Worm (Caenorhabditis elegans): ENCODE measurements around the gene rpl-18.
A peak's percentile ranks its signal among the peaks of the same experiment; 100 is the strongest.

Gene rpl-18

ce11 chrIV:13777480-13777879 lies at the start of gene rpl-18:
TSS of gene rpl-18 (plus strand) at chrIV:13777865.
- peak; percentile 74 for TF ChIP-seq W03F9.2 (tag; optimal IDR thresholded peaks at IDR 0.05)
- TF ChIP-seq him-1 (tag; optimal IDR thresholded peaks at IDR 0.05): no peak

ce11 chrIV:13727865-13728264 lies 49.8 kb upstream of the rpl-18 start:
- TF ChIP-seq W03F9.2 (tag; optimal IDR thresholded peaks at IDR 0.05): no peak
- no peak for TF ChIP-seq him-1 (tag; optimal IDR thresholded peaks at IDR 0.05)
- TF ChIP-seq dao-5 (tag; optimal IDR thresholded peaks at IDR 0.05): no peak

ce11 chrIV:13742244-13742643 lies 35.4 kb upstream of the rpl-18 start, which contains the start of gene C47A4.3:
TSS of gene C47A4.3 (minus strand) at chrIV:13742344.
- TF ChIP-seq W03F9.2 (tag; optimal IDR thresholded peaks at IDR 0.05): no peak
- no peak for TF ChIP-seq him-1 (tag; optimal IDR thresholded peaks at IDR 0.05)
- TF ChIP-seq dao-5 (tag; optimal IDR thresholded peaks at IDR 0.05): no peak

ce11 chrIV:13745409-13745808 lies 32.3 kb upstream of the rpl-18 start, which contains the start of gene C47A4.5:
TSS of gene C47A4.5 (plus strand) at chrIV:13745709.
- TF ChIP-seq dao-5 (tag; optimal IDR thresholded peaks at IDR 0.05): no peak
- TF ChIP-seq him-1 (tag; optimal IDR thresholded peaks at IDR 0.05): no peak
- TF ChIP-seq W03F9.2 (tag; optimal IDR thresholded peaks at IDR 0.05): no peak

DNA sequence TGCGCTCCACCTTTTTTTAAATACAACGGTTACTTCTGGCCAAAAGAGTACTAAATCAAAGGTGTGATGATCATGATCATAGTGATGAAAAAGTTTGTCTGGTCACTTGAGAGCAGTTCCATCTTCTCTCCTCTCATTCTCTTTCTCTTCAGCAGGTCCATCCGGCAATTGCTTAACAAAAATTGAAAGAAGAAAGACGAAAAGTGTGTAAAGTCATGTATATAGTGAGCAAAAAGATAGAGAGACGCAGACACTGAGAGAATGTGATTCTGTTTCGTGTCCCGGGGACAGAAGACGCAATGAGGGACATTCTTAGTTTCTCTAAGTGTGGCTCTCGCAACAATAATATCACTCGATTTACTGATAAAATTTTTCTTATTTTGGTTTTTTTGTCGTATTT lies 28.9 kb upstream of the rpl-18 start:
- TF ChIP-seq W03F9.2 (tag; optimal IDR thresholded peaks at IDR 0.05) (no peak), dao-5 (tag; optimal IDR thresholded peaks at IDR 0.05) (no peak), him-1 (tag; optimal IDR thresholded peaks at IDR 0.05) (no peak)

ce11 chrIV:13750033-13750432 lies 27.6 kb upstream of the rpl-18 start, which contains the start of gene sorb-1:
TSS of gene sorb-1 (plus strand) at chrIV:13750333.
- TF ChIP-seq him-1 (tag; optimal IDR thresholded peaks at IDR 0.05) (no peak), W03F9.2 (tag; optimal IDR thresholded peaks at IDR 0.05) (no peak), dao-5 (tag; optimal IDR thresholded peaks at IDR 0.05) (no peak)

- TF ChIP-seq dao-5 (tag; optimal IDR thresholded peaks at IDR 0.05): no peak
- no peak for TF ChIP-seq W03F9.2 (tag; optimal IDR thresholded peaks at IDR 0.05)
- no peak for TF ChIP-seq him-1 (tag; optimal IDR thresholded peaks at IDR 0.05)
Observed at ce11 chrIV:13755619-13756018, 22.0 kb upstream of the rpl-18 start.

DNA sequence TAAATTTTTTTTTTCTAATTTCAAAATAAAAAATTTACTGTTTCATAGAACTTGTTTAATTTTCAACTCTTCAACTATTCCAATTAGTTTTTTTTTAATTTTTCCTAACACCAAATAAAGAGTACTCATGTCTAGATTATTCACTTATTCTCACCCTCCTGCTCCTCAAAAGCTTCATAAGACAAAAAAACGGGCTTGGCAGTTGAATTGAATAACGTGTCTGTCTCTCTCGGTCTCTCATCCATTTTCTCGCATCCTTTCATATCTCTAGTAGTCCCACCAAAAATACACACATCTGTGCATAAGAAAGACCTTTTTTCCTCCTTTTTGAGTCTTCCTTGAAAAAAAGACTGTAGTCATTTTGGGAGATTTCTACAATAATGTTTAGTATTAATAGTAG lies 14.2 kb upstream of the rpl-18 start:
- TF ChIP-seq him-1 (tag; optimal IDR thresholded peaks at IDR 0.05): no peak
- TF ChIP-seq dao-5 (tag; optimal IDR thresholded peaks at IDR 0.05): no peak
- TF ChIP-seq W03F9.2 (tag; optimal IDR thresholded peaks at IDR 0.05): no peak

ce11 chrIV:13764708-13765107 lies 13.0 kb upstream of the rpl-18 start:
- no peak for TF ChIP-seq dao-5 (tag; optimal IDR thresholded peaks at IDR 0.05)
- TF ChIP-seq him-1 (tag; optimal IDR thresholded peaks at IDR 0.05): no peak
- no peak for TF ChIP-seq W03F9.2 (tag; optimal IDR thresholded peaks at IDR 0.05)

DNA sequence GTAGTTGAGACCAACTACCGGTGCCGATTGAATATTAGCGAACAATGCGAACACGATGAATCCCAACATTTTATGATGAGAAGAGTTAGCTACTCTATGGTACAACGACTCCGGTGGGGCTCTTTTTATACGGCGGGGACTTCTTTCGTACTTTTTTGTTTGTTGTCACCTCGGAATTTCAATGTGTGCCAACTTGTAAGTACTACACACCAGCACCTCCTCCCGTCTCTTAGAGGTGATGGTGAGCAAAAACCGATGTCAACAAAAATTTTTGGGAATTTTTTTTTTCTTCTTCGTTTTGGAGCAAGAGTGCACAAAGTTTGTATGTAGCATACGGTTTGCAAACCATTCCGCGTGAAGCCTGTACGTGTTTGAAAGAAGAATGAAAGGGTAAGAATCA lies 3.1 kb upstream of the rpl-18 start, which contains the start of gene Y45F10D.2:
Y45F10D.2 (minus strand) TSS at position 101 of the 400 bp plus-strand sequence.
- TF ChIP-seq W03F9.2 (tag; optimal IDR thresholded peaks at IDR 0.05) (no peak), him-1 (tag; optimal IDR thresholded peaks at IDR 0.05) (no peak), dao-5 (tag; optimal IDR thresholded peaks at IDR 0.05) (no peak)

- no peak for TF ChIP-seq W03F9.2 (tag; optimal IDR thresholded peaks at IDR 0.05)
- TF ChIP-seq him-1 (tag; optimal IDR thresholded peaks at IDR 0.05): no peak
- TF ChIP-seq dao-5 (tag; optimal IDR thresholded peaks at IDR 0.05): no peak
Observed at ce11 chrIV:13776115-13776514, 1.6 kb upstream of the rpl-18 start, which contains the start of gene Y45F10D.16. TSS of gene Y45F10D.16 (plus strand) at chrIV:13776415.

- TF ChIP-seq dao-5 (tag; optimal IDR thresholded peaks at IDR 0.05) (no peak), him-1 (tag; optimal IDR thresholded peaks at IDR 0.05) (no peak), W03F9.2 (tag; optimal IDR thresholded peaks at IDR 0.05) (no peak)
Observed at ce11 chrIV:13776745-13777144, 920 bp upstream of the rpl-18 start.

DNA sequence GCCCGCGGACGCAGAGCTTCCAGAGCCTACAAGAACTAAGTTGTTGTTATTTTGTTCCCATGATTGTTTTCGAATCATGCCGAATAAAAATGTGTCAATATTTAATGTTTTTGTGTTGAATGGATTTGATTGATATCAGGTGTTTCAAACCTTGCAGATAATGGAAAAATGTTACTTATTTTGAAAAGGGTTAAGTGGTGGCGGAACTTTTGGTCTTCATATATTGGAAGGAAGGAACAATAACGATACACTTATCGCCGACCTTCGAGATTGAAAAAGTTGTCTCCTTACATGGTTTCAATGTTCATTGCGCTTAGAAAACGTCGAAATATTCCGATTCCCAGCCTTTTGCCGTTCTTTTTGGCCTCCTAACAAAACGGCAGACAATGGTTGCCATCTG lies 1.0 kb downstream of the rpl-18 start, which contains the start of gene gly-10:
gly-10 (plus strand) TSS at position 387 of the 400 bp plus-strand sequence.
- no peak for TF ChIP-seq him-1 (tag; optimal IDR thresholded peaks at IDR 0.05)

ce11 chrIV:13782319-13782718 lies 4.7 kb downstream of the rpl-18 start:
- no peak for TF ChIP-seq dao-5 (tag; optimal IDR thresholded peaks at IDR 0.05)
- TF ChIP-seq him-1 (tag; optimal IDR thresholded peaks at IDR 0.05): no peak
- no peak for TF ChIP-seq W03F9.2 (tag; optimal IDR thresholded peaks at IDR 0.05)

DNA sequence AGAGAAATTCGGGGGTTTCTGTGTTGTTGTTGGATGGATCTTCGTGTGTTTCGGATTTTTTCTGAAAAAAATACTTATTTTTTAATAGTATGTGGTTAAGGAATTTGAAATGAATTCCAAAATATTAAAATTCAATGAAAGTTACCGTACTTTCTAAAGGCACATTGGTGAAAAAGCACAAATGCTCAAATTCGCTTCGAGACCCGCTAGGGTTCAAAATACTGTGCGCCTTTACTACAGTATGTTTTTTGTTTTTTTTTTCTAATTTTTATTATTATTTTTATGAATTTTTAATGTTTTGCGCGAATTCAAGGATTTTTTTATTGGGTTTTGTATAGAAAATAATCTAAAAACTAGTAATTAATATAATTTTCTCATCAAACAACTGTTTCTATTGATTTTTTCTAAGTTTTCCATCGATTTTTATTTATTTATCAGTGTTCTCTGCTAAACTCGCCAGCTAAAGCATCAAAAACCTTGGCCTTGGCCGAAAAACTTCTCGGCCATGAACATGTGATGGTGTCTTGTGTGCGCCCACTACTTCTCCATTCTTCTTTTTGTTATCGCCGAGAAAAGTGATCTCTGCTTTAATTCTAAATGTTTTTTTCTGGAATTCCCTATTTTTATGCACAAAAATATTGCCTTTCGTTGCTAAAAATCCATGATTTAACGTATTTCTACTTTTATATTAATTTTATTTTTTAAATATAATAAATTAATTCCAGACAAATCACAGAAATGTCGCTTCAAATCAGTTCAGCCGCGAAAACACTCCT lies 5.8 kb downstream of the rpl-18 start, which contains the start of gene iscu-1:
iscu-1 (plus strand) TSS at position 726 of the 776 bp plus-strand sequence.
- TF ChIP-seq him-1 (tag; optimal IDR thresholded peaks at IDR 0.05): no peak
- TF ChIP-seq W03F9.2 (tag; optimal IDR thresholded peaks at IDR 0.05): peak; percentile 29

All from whole organism, L4/young adult.